Fruit fly (Drosophila melanogaster) whole organism, embryonic: ENCODE results near the gene gro.

Experiments used
- CG12299 ChIP-seq: fragments of 200-800 bp; sonication (Bioruptor generic); optimal IDR thresholded peaks from 2 replicates; lab custom pipeline; 2018; ENCODE audit warnings: missing biosample characterization, mild to moderate bottlenecking, missing genetic modification characterization
- Doc3 ChIP-seq: fragments of 200-800 bp; sonication (Bioruptor generic); IDR thresholded peaks from 3 replicates; pipeline ENCODE4 v1.3.6; 2022; ENCODE audit warnings: missing biosample characterization, missing genetic modification characterization; ENCODE audit not compliant: partially characterized antibody
- E2f1 ChIP-seq: fragments of 200-800 bp; sonication (Bioruptor generic); IDR thresholded peaks from 2 replicates; pipeline ENCODE4 v1.3.6; 2022; ENCODE audit warnings: missing biosample characterization, missing genetic modification characterization
- Lim3 ChIP-seq: fragments of 200-800 bp; sonication (Bioruptor generic); IDR thresholded peaks from 2 replicates; pipeline ENCODE4 v1.3.6; 2022; ENCODE audit warnings: missing biosample characterization, missing genetic modification characterization
- YL-1 ChIP-seq: fragments of 200-800 bp; sonication (Bioruptor generic); optimal IDR thresholded peaks from 3 replicates; lab custom pipeline; 2017; ENCODE audit warnings: missing biosample characterization, mild to moderate bottlenecking, missing genetic modification characterization
- ac ChIP-seq: fragments of 200-800 bp; sonication (Bioruptor generic); optimal IDR thresholded peaks from 3 replicates; lab custom pipeline; 2017; ENCODE audit warnings: missing biosample characterization, mild to moderate bottlenecking, missing genetic modification characterization
- sr ChIP-seq: fragments of 200-800 bp; sonication (Bioruptor generic); IDR thresholded peaks from 3 replicates; pipeline ENCODE4 v1.3.6; 2022; ENCODE audit warnings: missing biosample characterization, missing genetic modification characterization
- tin ChIP-seq: fragments of 200-800 bp; sonication (Bioruptor generic); optimal IDR thresholded peaks from 3 replicates; lab custom pipeline; 2016; ENCODE audit warnings: missing biosample characterization, missing genetic modification characterization

- TF ChIP-seq tin (GFP tag; lab: Kevin White, UChicago) = no peak
- no peak for TF ChIP-seq Doc3 (GFP tag; lab: Robert Waterston, UW)
- no peak for TF ChIP-seq ac (GFP tag; lab: Kevin White, UChicago)
- TF ChIP-seq CG12299 = no peak
- no peak for TF ChIP-seq sr
- no peak for TF ChIP-seq YL-1
- TF ChIP-seq Lim3 (GFP tag; lab: Robert Waterston, UW) = no peak
- no peak for TF ChIP-seq E2f1
Measured at dm6 chr3R:26035369-26035656, 6.2 kb upstream of the gro start.
